Fruit fly (Drosophila melanogaster) whole organism, adult: ENCODE results near the gene CkIIalpha-i3.

Experiments used
- CG14711 ChIP-seq: fragments of 200-800 bp; sonication (Bioruptor generic); optimal IDR thresholded peaks from 2 replicates; lab custom pipeline; 2018; ENCODE audit warnings: missing biosample characterization, mild to moderate bottlenecking, missing genetic modification characterization, moderate library complexity
- CG7045 ChIP-seq: fragments of 200-800 bp; sonication (Bioruptor generic); optimal IDR thresholded peaks from 2 replicates; lab custom pipeline; 2017; ENCODE audit warnings: missing biosample characterization, mild to moderate bottlenecking, missing genetic modification characterization
- Clk ChIP-seq: fragments of 200-800 bp; sonication (Bioruptor generic); optimal IDR thresholded peaks from 2 replicates; lab custom pipeline; 2017; ENCODE audit warnings: missing biosample characterization, missing genetic modification characterization
- cic ChIP-seq: fragments of 200-800 bp; sonication (Bioruptor generic); optimal IDR thresholded peaks from 2 replicates; lab custom pipeline; 2017; ENCODE audit warnings: missing biosample characterization, mild to moderate bottlenecking, missing genetic modification characterization, moderate library complexity
- kay ChIP-seq: fragments of 200-800 bp; sonication (Bioruptor generic); peaks from one replicate; lab custom pipeline; 2016; ENCODE audit warnings: missing biosample characterization, missing genetic modification characterization, borderline replicate concordance

DNA sequence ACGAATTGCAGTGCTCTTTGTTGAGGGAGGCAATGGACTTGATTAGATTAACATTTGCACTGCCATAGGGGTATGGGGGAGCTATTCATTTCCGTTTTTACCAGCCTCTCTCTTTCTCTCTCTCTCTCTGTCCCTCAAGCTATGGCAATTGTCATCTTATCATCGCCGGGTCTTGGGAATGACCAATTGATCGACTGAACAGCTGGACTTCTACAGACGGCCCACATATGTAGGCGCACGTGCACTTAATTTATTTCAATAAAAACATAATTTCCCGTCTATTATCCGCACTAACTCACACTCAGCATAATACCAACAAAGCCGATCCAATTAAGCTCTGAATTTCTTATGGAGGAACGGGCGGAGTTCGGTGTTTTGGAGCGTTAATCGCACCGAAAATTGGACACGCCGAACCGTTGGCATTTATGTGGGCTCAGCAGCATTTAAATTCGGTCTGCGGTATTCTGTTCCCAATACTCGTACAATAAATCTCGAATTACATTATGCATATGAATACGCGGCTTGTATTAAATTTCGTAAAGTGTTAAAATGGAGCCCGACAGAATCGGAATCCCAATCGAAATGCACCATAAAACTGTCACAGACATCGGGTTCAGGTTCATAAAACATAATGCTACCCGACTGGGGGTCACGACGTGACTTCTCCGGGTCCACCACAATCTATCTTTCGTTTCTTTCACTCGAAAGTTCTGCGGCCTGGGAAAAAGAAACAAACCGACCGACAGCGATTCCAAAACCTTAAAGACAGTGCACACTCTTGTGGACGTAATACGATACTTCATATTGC is 13.5 kb upstream of the CkIIalpha-i3 start:
- TF ChIP-seq CG14711 (tag; lab: Kevin White, UChicago) = no peak
- TF ChIP-seq Clk = no peak
- no peak for TF ChIP-seq CG7045 (GFP tag; lab: Kevin White, UChicago)
- no peak for TF ChIP-seq cic (GFP tag; lab: Kevin White, UChicago)
- no peak for TF ChIP-seq kay (GFP tag; lab: Kevin White, UChicago)
